Fruit fly (Drosophila melanogaster): ENCODE results near the gene alpha-Est5.

- TF ChIP-seq luna (GFP tag; optimal IDR thresholded peaks at IDR 0.05) (no peak), slp2 (GFP tag; optimal IDR thresholded peaks at IDR 0.05) (no peak), CG31224 (GFP tag; IDR thresholded peaks at IDR 0.05) (no peak), NC2β (GFP tag; optimal IDR thresholded peaks at IDR 0.05) (no peak), dati (GFP tag; IDR thresholded peaks at IDR 0.05) (no peak), CG8478 (optimal IDR thresholded peaks at IDR 0.05) (no peak), CG7271 (tag; optimal IDR thresholded peaks at IDR 0.05) (no peak), CG10321 (GFP tag; IDR thresholded peaks at IDR 0.05) (no peak), Gug (GFP tag; IDR thresholded peaks at IDR 0.05) (no peak), CG4820 (GFP tag; optimal IDR thresholded peaks at IDR 0.05) (peak; percentile 62), Hand (GFP tag; optimal IDR thresholded peaks at IDR 0.05) (no peak), CG7928 (GFP tag; optimal IDR thresholded peaks at IDR 0.05) (no peak)
These were observed 45.3 kb downstream of the alpha-Est5 start for dm6 chr3R:7490884-7491283.
